Worm (Caenorhabditis elegans): ENCODE measurements around the gene nhr-95.

ce11 chrV:19044753-19045152 lies 37.7 kb downstream of the nhr-95 start, which contains the start of gene asp-15:
- TF ChIP-seq jun-1 (tag; optimal IDR thresholded peaks at IDR 0.05) (no peak), fkh-10 (GFP tag; optimal IDR thresholded peaks at IDR 0.05) (no peak), nhr-11 (tag; optimal IDR thresholded peaks at IDR 0.05) (no peak)
